Fruit fly (Drosophila melanogaster) whole organism, embryonic: ENCODE results near the gene CG5080.

Source experiments
- Asciz ChIP-seq: fragments of 200-800 bp; sonication (Bioruptor generic); optimal IDR thresholded peaks from 2 replicates; lab custom pipeline; 2017; ENCODE audit warnings: missing biosample characterization, mild to moderate bottlenecking, missing genetic modification characterization, missing genetic modification reagents
- Awh ChIP-seq: fragments of 200-800 bp; sonication (Bioruptor generic); IDR thresholded peaks from 2 replicates; pipeline ENCODE4, ENCODE4 v1.3.6; 2022; ENCODE audit warnings: missing biosample characterization, missing genetic modification characterization
- CG1602 ChIP-seq: fragments of 200-800 bp; sonication (Bioruptor generic); optimal IDR thresholded peaks from 3 replicates; lab custom pipeline; 2016; ENCODE audit warnings: missing biosample characterization, missing genetic modification characterization
- CG16779 ChIP-seq: fragments of 200-800 bp; sonication (Bioruptor generic); IDR thresholded peaks from 2 replicates; pipeline ENCODE4 v1.3.6; 2022; ENCODE audit warnings: missing biosample characterization, missing genetic modification characterization
- CG16813 ChIP-seq: fragments of 200-800 bp; sonication (Bioruptor generic); IDR thresholded peaks from 3 replicates; pipeline ENCODE4 v1.3.6; 2022; ENCODE audit warnings: missing biosample characterization, missing genetic modification characterization; ENCODE audit not compliant: partially characterized antibody
- CG17568 ChIP-seq: fragments of 200-800 bp; sonication (Bioruptor generic); optimal IDR thresholded peaks from 2 replicates; lab custom pipeline; 2018; ENCODE audit warnings: missing biosample characterization, mild to moderate bottlenecking, missing genetic modification characterization, moderate library complexity
- CG17912 ChIP-seq: fragments of 200-800 bp; sonication (Bioruptor generic); optimal IDR thresholded peaks from 2 replicates; lab custom pipeline; 2018; ENCODE audit warnings: missing biosample characterization, mild to moderate bottlenecking, missing genetic modification characterization
- CG1832 ChIP-seq: fragments of 200-800 bp; sonication (Bioruptor generic); optimal IDR thresholded peaks from 2 replicates; lab custom pipeline; 2017; ENCODE audit warnings: missing biosample characterization, mild to moderate bottlenecking, missing genetic modification characterization, inconsistent platforms
- CG2120 ChIP-seq: fragments of 200-800 bp; sonication (Bioruptor generic); optimal IDR thresholded peaks from 3 replicates; lab custom pipeline; 2016; ENCODE audit warnings: missing biosample characterization, missing genetic modification characterization
- CG2199 ChIP-seq: fragments of 200-800 bp; sonication (Bioruptor generic); IDR thresholded peaks from 3 replicates; pipeline ENCODE4 v1.3.6; 2022; ENCODE audit warnings: missing biosample characterization, missing genetic modification characterization
- CG2678 ChIP-seq: fragments of 200-800 bp; sonication (Bioruptor generic); optimal IDR thresholded peaks from 3 replicates; lab custom pipeline; 2019; ENCODE audit warnings: missing biosample characterization, mild to moderate bottlenecking, missing genetic modification characterization, moderate library complexity
- CG33213 ChIP-seq: fragments of 200-800 bp; sonication (Bioruptor generic); optimal IDR thresholded peaks from 3 replicates; lab custom pipeline; 2016; ENCODE audit warnings: missing biosample characterization, missing genetic modification characterization
- CG34422 ChIP-seq: fragments of 200-800 bp; sonication (Bioruptor generic); IDR thresholded peaks from 3 replicates; pipeline ENCODE4 v1.3.6; 2022; ENCODE audit warnings: missing biosample characterization, missing genetic modification characterization
- CG3726 ChIP-seq: fragments of 200-800 bp; sonication (Bioruptor generic); IDR thresholded peaks from 3 replicates; pipeline ENCODE4, ENCODE4 v1.3.6; 2022; ENCODE audit warnings: missing biosample characterization, missing genetic modification characterization
- CG3838 ChIP-seq: fragments of 200-800 bp; sonication (Bioruptor generic); optimal IDR thresholded peaks from 3 replicates; lab custom pipeline; 2016; ENCODE audit warnings: missing biosample characterization, missing genetic modification characterization
- CG3847 ChIP-seq: fragments of 200-800 bp; sonication (Bioruptor generic); IDR thresholded peaks from 2 replicates; pipeline ENCODE4 v1.3.6; 2022; ENCODE audit warnings: missing biosample characterization, missing genetic modification characterization
- CG4424 ChIP-seq: fragments of 200-800 bp; sonication (Bioruptor generic); optimal IDR thresholded peaks from 3 replicates; lab custom pipeline; 2016; ENCODE audit warnings: missing biosample characterization, missing genetic modification characterization
- CG4730 ChIP-seq: fragments of 200-800 bp; sonication (Bioruptor generic); IDR thresholded peaks from 2 replicates; pipeline ENCODE4 v1.3.6; 2022; ENCODE audit warnings: missing biosample characterization, missing genetic modification characterization
- CG7928 ChIP-seq: fragments of 200-800 bp; sonication (Bioruptor generic); optimal IDR thresholded peaks from 2 replicates; lab custom pipeline; 2017; ENCODE audit warnings: missing biosample characterization, mild to moderate bottlenecking, missing genetic modification characterization
- CG8359 ChIP-seq: fragments of 200-800 bp; sonication (Bioruptor generic); optimal IDR thresholded peaks from 2 replicates; lab custom pipeline; 2017; ENCODE audit warnings: missing biosample characterization, mild to moderate bottlenecking, missing genetic modification characterization, borderline replicate concordance
- CG8478 ChIP-seq: fragments of >200 bp; optimal IDR thresholded peaks from 2 replicates; lab custom pipeline; 2018
- CG9727 ChIP-seq: fragments of 200-800 bp; sonication (Bioruptor generic); optimal IDR thresholded peaks from 3 replicates; lab custom pipeline; 2017; ENCODE audit warnings: missing biosample characterization, mild to moderate bottlenecking, missing genetic modification characterization
- CkIIα-i1 ChIP-seq: fragments of 200-800 bp; sonication (Bioruptor generic); IDR thresholded peaks from 2 replicates; pipeline ENCODE4 v1.3.6; 2022; ENCODE audit warnings: missing biosample characterization, missing genetic modification characterization
- D19A ChIP-seq: fragments of 200-800 bp; optimal IDR thresholded peaks from 3 replicates; lab custom pipeline; 2019; ENCODE audit warnings: missing biosample characterization, mild to moderate bottlenecking, missing genetic modification characterization, moderate library complexity
- ERR ChIP-seq: fragments of 200-800 bp; sonication (Bioruptor generic); optimal IDR thresholded peaks from 2 replicates; lab custom pipeline; 2016; ENCODE audit warnings: missing biosample characterization, missing genetic modification characterization
- GATAe ChIP-seq: fragments of 200-800 bp; sonication (Bioruptor generic); conservative IDR thresholded peaks from 2 replicates; pipeline ENCODE4 v1.3.6; 2022; ENCODE audit warnings: missing biosample characterization, missing genetic modification characterization
- HLH3B ChIP-seq: fragments of 200-800 bp; sonication (Bioruptor generic); IDR thresholded peaks from 2 replicates; pipeline ENCODE4 v1.3.6; 2022; ENCODE audit warnings: missing biosample characterization, missing genetic modification characterization
- Hmr ChIP-seq: fragments of 200-800 bp; sonication (Bioruptor generic); optimal IDR thresholded peaks from 3 replicates; lab custom pipeline; 2017; ENCODE audit warnings: mild to moderate bottlenecking, missing biosample characterization, missing genetic modification reagents, missing genetic modification characterization
- Hsf ChIP-seq: fragments of 200-800 bp; sonication (Bioruptor generic); optimal IDR thresholded peaks from 3 replicates; lab custom pipeline; 2016; ENCODE audit warnings: missing biosample characterization, missing genetic modification characterization
- Nf-YA ChIP-seq: fragments of 200-800 bp; sonication (Bioruptor generic); IDR thresholded peaks from 2 replicates; pipeline ENCODE4 v1.3.6; 2022; ENCODE audit warnings: missing biosample characterization, missing genetic modification characterization
- Six4 ChIP-seq: fragments of 200-800 bp; sonication (Bioruptor generic); optimal IDR thresholded peaks from 2 replicates; lab custom pipeline; 2016; ENCODE audit warnings: missing biosample characterization, missing genetic modification characterization
- Sox102F ChIP-seq: fragments of 200-800 bp; sonication (Bioruptor generic); optimal IDR thresholded peaks from 2 replicates; lab custom pipeline; 2018; ENCODE audit warnings: missing biosample characterization, mild to moderate bottlenecking, missing genetic modification characterization, moderate library complexity
- Sry-β ChIP-seq: fragments of 200-800 bp; sonication (Bioruptor generic); optimal IDR thresholded peaks from 2 replicates; lab custom pipeline; 2018; ENCODE audit warnings: missing biosample characterization, mild to moderate bottlenecking, missing genetic modification characterization, moderate library complexity
- bsh ChIP-seq, 2 experiments: fragments of 200-800 bp; sonication (Bioruptor generic); optimal IDR thresholded peaks; 2 replicates each; lab custom pipeline; 2017 to 2018; ENCODE audit warnings: mild to moderate bottlenecking in 2 of 2, missing biosample characterization in 2 of 2, missing genetic modification characterization in 2 of 2, moderate library complexity in 1 of 2
- ci ChIP-seq: fragments of 200-800 bp; sonication (Bioruptor generic); IDR thresholded peaks from 3 replicates; pipeline ENCODE4 v1.3.6; 2022; ENCODE audit warnings: missing biosample characterization, missing genetic modification characterization
- dati ChIP-seq: fragments of 200-800 bp; sonication (Bioruptor generic); IDR thresholded peaks from 2 replicates; pipeline ENCODE4 v1.3.6; 2022; ENCODE audit warnings: missing biosample characterization, missing genetic modification characterization
- ewg ChIP-seq: fragments of 200-800 bp; sonication (Bioruptor generic); optimal IDR thresholded peaks from 3 replicates; lab custom pipeline; 2017; ENCODE audit warnings: mild to moderate bottlenecking, missing biosample characterization, missing genetic modification reagents, missing genetic modification characterization
- fu2 ChIP-seq: fragments of 200-800 bp; sonication (Bioruptor generic); optimal IDR thresholded peaks from 2 replicates; lab custom pipeline; 2016; ENCODE audit warnings: missing biosample characterization, missing genetic modification characterization
- gcm2 ChIP-seq: fragments of 200-800 bp; sonication (Bioruptor generic); optimal IDR thresholded peaks from 2 replicates; lab custom pipeline; 2016; ENCODE audit warnings: missing biosample characterization, missing genetic modification characterization
- hth ChIP-seq: fragments of >200 bp; optimal IDR thresholded peaks from 2 replicates; lab custom pipeline; 2017; ENCODE audit warnings: inconsistent platforms
- klu ChIP-seq: fragments of 200-800 bp; sonication (Bioruptor generic); IDR thresholded peaks from 2 replicates; pipeline ENCODE4 v1.3.6; 2022; ENCODE audit warnings: missing biosample characterization, missing genetic modification characterization
- lilli ChIP-seq: fragments of 200-800 bp; sonication (Bioruptor generic); optimal IDR thresholded peaks from 3 replicates; lab custom pipeline; 2016; ENCODE audit warnings: missing biosample characterization, missing genetic modification characterization
- pho ChIP-seq: fragments of 200-800 bp; sonication (Bioruptor generic); optimal IDR thresholded peaks from 2 replicates; lab custom pipeline; 2016; ENCODE audit warnings: missing biosample characterization, missing genetic modification characterization
- pros ChIP-seq: fragments of 200-800 bp; sonication (Bioruptor generic); optimal IDR thresholded peaks from 3 replicates; lab custom pipeline; 2019; ENCODE audit warnings: missing biosample characterization, mild to moderate bottlenecking, missing genetic modification characterization, moderate library complexity
- sima ChIP-seq: fragments of 200-800 bp; sonication (Bioruptor generic); optimal IDR thresholded peaks from 2 replicates; lab custom pipeline; 2016; ENCODE audit warnings: missing biosample characterization, missing genetic modification characterization
- sug ChIP-seq: fragments of 200-800 bp; optimal IDR thresholded peaks from 2 replicates; lab custom pipeline; 2019; ENCODE audit warnings: missing biosample characterization, mild to moderate bottlenecking, missing genetic modification characterization, moderate library complexity
- trh ChIP-seq: fragments of 200-800 bp; sonication (Bioruptor generic); optimal IDR thresholded peaks from 2 replicates; lab custom pipeline; 2016; ENCODE audit warnings: missing biosample characterization, missing genetic modification characterization
- z ChIP-seq: fragments of 200-800 bp; sonication (Bioruptor generic); IDR thresholded peaks from 3 replicates; pipeline ENCODE4 v1.3.6; 2022; ENCODE audit warnings: missing biosample characterization, missing genetic modification characterization
- zen ChIP-seq: fragments of 200-800 bp; sonication (Bioruptor generic); optimal IDR thresholded peaks from 3 replicates; lab custom pipeline; 2018; ENCODE audit warnings: missing biosample characterization, mild to moderate bottlenecking, missing genetic modification characterization, moderate library complexity
- zen2 ChIP-seq: fragments of 200-800 bp; sonication (Bioruptor generic); IDR thresholded peaks from 3 replicates; pipeline ENCODE4 v1.3.6; 2022; ENCODE audit warnings: missing biosample characterization, missing genetic modification characterization; ENCODE audit not compliant: partially characterized antibody

CG5080 gene

dm6 chr2L:1185642-1186497, 22.2 kb upstream of the CG5080 start, which contains the start of gene CG5001 (continued):
- peak; percentile 82 for TF ChIP-seq D19A
- peak; percentile 83 for TF ChIP-seq CG34422
- peak; percentile 76 for TF ChIP-seq Nf-YA (GFP tag; lab: Robert Waterston, UW)
- TF ChIP-seq pho = peak; percentile 69
- TF ChIP-seq z = no peak
- TF ChIP-seq CG3838 (GFP tag; lab: Kevin White, UChicago) = no peak
- peak; percentile 82 for TF ChIP-seq klu
- TF ChIP-seq dati (GFP tag; lab: Robert Waterston, UW) = no peak
- peak; percentile 7 for TF ChIP-seq sima
- TF ChIP-seq CG1602 (GFP tag; lab: Kevin White, UChicago) = peak; percentile 73
- TF ChIP-seq trh (GFP tag; lab: Kevin White, UChicago) = peak; percentile 29
- peak; percentile 87 for TF ChIP-seq CG2120 (GFP tag; lab: Kevin White, UChicago)
- peak; percentile 85 for TF ChIP-seq sug (tag; lab: Kevin White, UChicago)
- peak; percentile 78 for TF ChIP-seq Hmr (GFP tag; lab: Kevin White, UChicago)
- TF ChIP-seq ewg (GFP tag; lab: Kevin White, UChicago) = peak; percentile 68
- TF ChIP-seq HLH3B (GFP tag; lab: Robert Waterston, UW) = peak; percentile 89
- TF ChIP-seq lilli (GFP tag; lab: Kevin White, UChicago) = peak; percentile 81
- TF ChIP-seq Sox102F (GFP tag; lab: Kevin White, UChicago) = peak; percentile 92
- TF ChIP-seq Awh = peak; percentile 94
- TF ChIP-seq CG9727 (GFP tag; lab: Kevin White, UChicago) = peak; percentile 73
- peak; percentile 82 for TF ChIP-seq CG4730 (GFP tag; lab: Robert Waterston, UW)
- no peak for TF ChIP-seq pros
- TF ChIP-seq CG1832 (GFP tag; lab: Kevin White, UChicago) = no peak
- TF ChIP-seq CkIIα-i1 (GFP tag; lab: Robert Waterston, UW) = no peak
- peak; percentile 33 for TF ChIP-seq fu2
- TF ChIP-seq CG2678 = peak; percentile 92
- peak; percentile 35; the same call in 1 of the 3 replicates for TF ChIP-seq CG16813 (GFP tag; lab: Robert Waterston, UW)
- no peak for TF ChIP-seq hth (lab: Kevin White, UChicago)
- peak; percentile 77 for TF ChIP-seq Six4 (GFP tag; lab: Kevin White, UChicago)
- no peak; the same call in 1 of the 2 replicates for TF ChIP-seq GATAe (GFP tag; lab: Robert Waterston, UW)
- peak; percentile 64; the same call in 2 of the 3 replicates for TF ChIP-seq CG3726
- TF ChIP-seq Asciz = no peak
- peak; percentile 89 for TF ChIP-seq ci (GFP tag; lab: Robert Waterston, UW)
- TF ChIP-seq CG8478 (lab: Kevin White, UChicago) = no peak
- TF ChIP-seq zen = peak; percentile 70
- peak; percentile 74 for TF ChIP-seq CG3847 (GFP tag; lab: Robert Waterston, UW)
- no peak for TF ChIP-seq CG8359 (GFP tag; lab: Kevin White, UChicago)
- peak; percentile 50 for TF ChIP-seq ERR (GFP tag; lab: Kevin White, UChicago)
- TF ChIP-seq CG33213 (GFP tag; lab: Kevin White, UChicago) = peak; percentile 60
- no peak for TF ChIP-seq zen2 (GFP tag; lab: Robert Waterston, UW)
- no peak for TF ChIP-seq CG17912 (GFP tag; lab: Kevin White, UChicago)
- TF ChIP-seq CG4424 = peak; percentile 80
- TF ChIP-seq Hsf = peak; percentile 79
- peak; percentile 9 to 92 for TF ChIP-seq bsh (GFP tag; optimal IDR thresholded peaks at IDR 0.05; lab: Kevin White, UChicago)
- no peak for TF ChIP-seq CG17568
- TF ChIP-seq CG16779 (GFP tag; lab: Robert Waterston, UW) = peak; percentile 59; the same call in 1 of the 2 replicates
- no peak for TF ChIP-seq Sry-β (GFP tag; lab: Kevin White, UChicago)
- peak; percentile 77 for TF ChIP-seq gcm2 (GFP tag; lab: Kevin White, UChicago)
- TF ChIP-seq CG2199 (GFP tag; lab: Robert Waterston, UW) = peak; percentile 42; the same call in 1 of the 3 replicates
- TF ChIP-seq CG7928 (GFP tag; lab: Kevin White, UChicago) = peak; percentile 37
